Worm (Caenorhabditis elegans) whole organism, midembryonic: ENCODE results near the gene sgn-1.

Experiments
- T22C8.4 ChIP-seq: fragments of 200-800 bp; sonication (Bioruptor generic); IDR thresholded peaks from 2 replicates; pipeline ENCODE4 v1.3.6; 2022; ENCODE audit warnings: missing genetic modification characterization, missing compliant biosample characterization
- cog-1 ChIP-seq: sonication (generic microtip); optimal IDR thresholded peaks from 2 replicates; lab custom pipeline; 2016; ENCODE audit warnings: missing genetic modification characterization, missing compliant biosample characterization
- flt-1 ChIP-seq: fragments of 200-800 bp; sonication (Bioruptor generic); IDR thresholded peaks from 2 replicates; pipeline ENCODE4 v1.3.6; 2022; ENCODE audit warnings: missing genetic modification characterization, missing compliant biosample characterization
- klf-2 ChIP-seq: fragments of 200-800 bp; sonication (Bioruptor generic); conservative IDR thresholded peaks from 2 replicates; pipeline ENCODE4 v1.3.6; 2022; ENCODE audit warnings: missing genetic modification reagents, missing genetic modification characterization, missing compliant biosample characterization
- med-1 ChIP-seq: sonication (generic microtip); optimal IDR thresholded peaks from 2 replicates; lab custom pipeline; 2017; ENCODE audit warnings: missing genetic modification characterization, mild to moderate bottlenecking, missing compliant biosample characterization, antibody characterized with exemption, missing genetic modification reagents; ENCODE audit not compliant: insufficient read depth
- ref-1 ChIP-seq: fragments of 200-800 bp; sonication (Bioruptor generic); conservative IDR thresholded peaks from 2 replicates; pipeline ENCODE4 v1.3.6; 2022; ENCODE audit warnings: missing genetic modification reagents, missing genetic modification characterization, missing compliant biosample characterization
- tab-1 ChIP-seq: fragments of 200-800 bp; sonication (Bioruptor generic); IDR thresholded peaks from 2 replicates; pipeline ENCODE4 v1.3.6; 2022; ENCODE audit warnings: missing genetic modification characterization, missing compliant biosample characterization
- ztf-23 ChIP-seq: fragments of 200-800 bp; sonication (Bioruptor generic); IDR thresholded peaks from 2 replicates; pipeline ENCODE4 v1.3.6; 2022; ENCODE audit warnings: missing genetic modification reagents, missing genetic modification characterization, missing compliant biosample characterization

DNA sequence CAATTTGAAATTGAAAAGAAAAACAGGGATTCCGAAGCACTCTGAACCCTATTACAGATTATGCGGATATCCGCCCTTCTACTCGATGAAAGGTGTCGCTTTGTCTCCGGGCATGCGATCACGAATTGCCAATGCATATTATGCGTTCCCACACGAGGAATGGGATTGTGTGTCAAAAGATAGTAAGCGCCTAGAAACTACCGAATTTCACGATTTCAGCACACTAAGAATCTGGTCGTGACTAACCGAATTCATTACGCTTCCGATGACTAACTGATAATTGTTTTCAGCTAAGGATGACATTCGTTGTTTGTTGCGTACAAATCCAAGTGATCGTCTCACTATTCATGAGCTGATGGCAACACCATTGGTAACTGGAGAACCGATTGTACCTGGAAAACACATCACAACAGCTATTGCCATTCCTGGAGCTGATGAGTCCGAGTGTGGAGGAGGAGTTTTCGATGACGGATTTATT lies 37.1 kb downstream of the sgn-1 start:
- TF ChIP-seq flt-1 (GFP tag; lab: Robert Waterston, UW), result no peak
- TF ChIP-seq med-1 (GFP tag; lab: Kevin White, UChicago), result no peak
- TF ChIP-seq cog-1 (tag; lab: Kevin White, UChicago), result no peak
- no peak for TF ChIP-seq klf-2 (GFP tag; lab: Robert Waterston, UW)
- no peak for TF ChIP-seq tab-1 (GFP tag; lab: Robert Waterston, UW)
- no peak for TF ChIP-seq ztf-23 (GFP tag; lab: Robert Waterston, UW)
- no peak for TF ChIP-seq T22C8.4 (GFP tag; lab: Robert Waterston, UW)
- TF ChIP-seq ref-1 (GFP tag; lab: Robert Waterston, UW), result no peak
